Fruit fly (Drosophila melanogaster) whole organism, embryonic: Measurements from ENCODE around the gene mRF1.
A peak's percentile ranks its signal among the peaks of the same experiment; 100 is the strongest.

Experiments
- ATbp ChIP-seq: fragments of 200-800 bp; sonication (Bioruptor generic); optimal IDR thresholded peaks from 2 replicates; lab custom pipeline; 2017; ENCODE audit warnings: missing biosample characterization, mild to moderate bottlenecking, missing genetic modification characterization, missing genetic modification reagents
- BEAF-32 ChIP-seq: fragments of 200-800 bp; sonication (Bioruptor generic); optimal IDR thresholded peaks from 3 replicates; lab custom pipeline; 2017; ENCODE audit warnings: missing biosample characterization, missing genetic modification characterization, mild to moderate bottlenecking, moderate library complexity, missing genetic modification reagents
- Bdp1 ChIP-seq: fragments of 200-800 bp; sonication (Bioruptor generic); optimal IDR thresholded peaks from 3 replicates; lab custom pipeline; 2016; ENCODE audit warnings: missing biosample characterization, missing genetic modification characterization
- Bteb2 ChIP-seq: fragments of 200-800 bp; sonication (Bioruptor generic); optimal IDR thresholded peaks from 2 replicates; lab custom pipeline; 2016; ENCODE audit warnings: missing biosample characterization, missing genetic modification characterization
- C15 ChIP-seq: fragments of 200-800 bp; sonication (Bioruptor generic); IDR thresholded peaks from 3 replicates; pipeline ENCODE4 v1.3.6; 2022; ENCODE audit warnings: missing biosample characterization, missing genetic modification characterization
- CG10267 ChIP-seq: fragments of 200-800 bp; sonication (Bioruptor generic); optimal IDR thresholded peaks from 2 replicates; lab custom pipeline; 2018; ENCODE audit warnings: missing biosample characterization, mild to moderate bottlenecking, missing genetic modification characterization, moderate library complexity
- CG11398 ChIP-seq: fragments of 200-800 bp; sonication (Bioruptor generic); optimal IDR thresholded peaks from 2 replicates; lab custom pipeline; 2016; ENCODE audit warnings: missing biosample characterization, missing genetic modification characterization
- CG11560 ChIP-seq: fragments of 200-800 bp; sonication (Bioruptor generic); IDR thresholded peaks from 3 replicates; pipeline ENCODE4 v1.3.6; 2022; ENCODE audit warnings: missing biosample characterization, missing genetic modification characterization
- CG11723 ChIP-seq: fragments of 200-800 bp; sonication (Bioruptor generic); optimal IDR thresholded peaks from 2 replicates; lab custom pipeline; 2017; ENCODE audit warnings: missing biosample characterization, mild to moderate bottlenecking, missing genetic modification characterization
- CG12299 ChIP-seq: fragments of 200-800 bp; sonication (Bioruptor generic); optimal IDR thresholded peaks from 2 replicates; lab custom pipeline; 2018; ENCODE audit warnings: missing biosample characterization, mild to moderate bottlenecking, missing genetic modification characterization
- CG1233 ChIP-seq: fragments of 200-800 bp; sonication (Bioruptor generic); optimal IDR thresholded peaks from 4 replicates; lab custom pipeline; 2018; ENCODE audit warnings: missing biosample characterization, mild to moderate bottlenecking, missing genetic modification characterization
- CG13775 ChIP-seq: fragments of 200-800 bp; sonication (Bioruptor generic); optimal IDR thresholded peaks from 3 replicates; lab custom pipeline; 2017; ENCODE audit warnings: missing biosample characterization, mild to moderate bottlenecking, missing genetic modification characterization
- CG14050 ChIP-seq: fragments of 200-800 bp; sonication (Bioruptor generic); IDR thresholded peaks from 3 replicates; pipeline ENCODE4 v1.3.6; 2022; ENCODE audit warnings: missing biosample characterization, missing genetic modification characterization
- CG15514 ChIP-seq: fragments of 200-800 bp; sonication (Bioruptor generic); optimal IDR thresholded peaks from 3 replicates; lab custom pipeline; 2017; ENCODE audit warnings: missing biosample characterization, missing genetic modification characterization, mild to moderate bottlenecking, moderate library complexity, missing genetic modification reagents
- CG16779 ChIP-seq: fragments of 200-800 bp; sonication (Bioruptor generic); IDR thresholded peaks from 2 replicates; pipeline ENCODE4 v1.3.6; 2022; ENCODE audit warnings: missing biosample characterization, missing genetic modification characterization
- CG16863 ChIP-seq: fragments of 200-800 bp; sonication (Bioruptor generic); optimal IDR thresholded peaks from 3 replicates; lab custom pipeline; 2016; ENCODE audit warnings: missing biosample characterization, missing genetic modification characterization
- CG2116 ChIP-seq: fragments of 200-800 bp; sonication (Bioruptor generic); optimal IDR thresholded peaks from 3 replicates; lab custom pipeline; 2018; ENCODE audit warnings: missing biosample characterization, mild to moderate bottlenecking, missing genetic modification characterization
- CG2199 ChIP-seq: fragments of 200-800 bp; sonication (Bioruptor generic); IDR thresholded peaks from 3 replicates; pipeline ENCODE4 v1.3.6; 2022; ENCODE audit warnings: missing biosample characterization, missing genetic modification characterization
- CG32772 ChIP-seq: fragments of 200-800 bp; sonication (Bioruptor generic); IDR thresholded peaks from 2 replicates; pipeline ENCODE4 v1.3.6; 2022; ENCODE audit warnings: missing biosample characterization, missing genetic modification characterization
- CG34376 ChIP-seq: fragments of 200-800 bp; sonication (Bioruptor generic); optimal IDR thresholded peaks from 2 replicates; lab custom pipeline; 2018; ENCODE audit warnings: missing biosample characterization, mild to moderate bottlenecking, missing genetic modification characterization
- CG3838 ChIP-seq: fragments of 200-800 bp; sonication (Bioruptor generic); optimal IDR thresholded peaks from 3 replicates; lab custom pipeline; 2016; ENCODE audit warnings: missing biosample characterization, missing genetic modification characterization
- CG4730 ChIP-seq: fragments of 200-800 bp; sonication (Bioruptor generic); IDR thresholded peaks from 2 replicates; pipeline ENCODE4 v1.3.6; 2022; ENCODE audit warnings: missing biosample characterization, missing genetic modification characterization
- CG5245 ChIP-seq: fragments of 200-800 bp; sonication (Bioruptor generic); optimal IDR thresholded peaks from 3 replicates; lab custom pipeline; 2016; ENCODE audit warnings: missing biosample characterization, missing genetic modification characterization
- CG7928 ChIP-seq: fragments of 200-800 bp; sonication (Bioruptor generic); optimal IDR thresholded peaks from 2 replicates; lab custom pipeline; 2017; ENCODE audit warnings: missing biosample characterization, mild to moderate bottlenecking, missing genetic modification characterization
- CG8388 ChIP-seq: fragments of 200-800 bp; sonication (Bioruptor generic); optimal IDR thresholded peaks from 2 replicates; lab custom pipeline; 2019; ENCODE audit warnings: missing biosample characterization, mild to moderate bottlenecking, missing genetic modification characterization, moderate library complexity
- CG8924 ChIP-seq: fragments of 200-800 bp; optimal IDR thresholded peaks from 3 replicates; lab custom pipeline; 2019; ENCODE audit warnings: missing biosample characterization, mild to moderate bottlenecking, missing genetic modification characterization, moderate library complexity
- CG8944 ChIP-seq: fragments of 200-800 bp; sonication (Bioruptor generic); optimal IDR thresholded peaks from 3 replicates; lab custom pipeline; 2016; ENCODE audit warnings: missing biosample characterization, missing genetic modification characterization
- CG9215 ChIP-seq: fragments of 200-800 bp; sonication (Bioruptor generic); IDR thresholded peaks from 2 replicates; pipeline ENCODE4 v1.3.6; 2022; ENCODE audit warnings: missing biosample characterization, missing genetic modification characterization
- CG9609 ChIP-seq: fragments of 200-800 bp; sonication (Bioruptor generic); optimal IDR thresholded peaks from 3 replicates; lab custom pipeline; 2016; ENCODE audit warnings: missing biosample characterization, missing genetic modification characterization
- Dll ChIP-seq: fragments of 200-800 bp; sonication (Bioruptor generic); IDR thresholded peaks from 4 replicates; pipeline ENCODE4 v1.3.6; 2022; ENCODE audit warnings: missing biosample characterization, missing genetic modification characterization; ENCODE audit not compliant: partially characterized antibody
- Lpt ChIP-seq: fragments of >200 bp; optimal IDR thresholded peaks from 2 replicates; lab custom pipeline; 2018; ENCODE audit warnings: missing biosample characterization, missing genetic modification characterization
- NfI ChIP-seq: fragments of 200-800 bp; sonication (Bioruptor generic); optimal IDR thresholded peaks from 3 replicates; lab custom pipeline; 2018; ENCODE audit warnings: missing biosample characterization, mild to moderate bottlenecking, missing genetic modification characterization, moderate library complexity
- Oli ChIP-seq: fragments of 200-800 bp; sonication (Bioruptor generic); optimal IDR thresholded peaks from 2 replicates; lab custom pipeline; 2018; ENCODE audit warnings: missing biosample characterization, mild to moderate bottlenecking, missing genetic modification characterization, moderate library complexity
- Spps ChIP-seq: fragments of 200-800 bp; sonication (Bioruptor generic); optimal IDR thresholded peaks from 2 replicates; lab custom pipeline; 2018; ENCODE audit warnings: missing biosample characterization, mild to moderate bottlenecking, missing genetic modification characterization
- crol ChIP-seq: fragments of 200-800 bp; sonication (Bioruptor generic); IDR thresholded peaks from 2 replicates; pipeline ENCODE4 v1.3.6; 2022; ENCODE audit warnings: missing biosample characterization, missing genetic modification characterization
- dati ChIP-seq: fragments of 200-800 bp; sonication (Bioruptor generic); IDR thresholded peaks from 2 replicates; pipeline ENCODE4 v1.3.6; 2022; ENCODE audit warnings: missing biosample characterization, missing genetic modification characterization
- dpn ChIP-seq, 2 experiments: fragments of 200-800 bp; sonication (Bioruptor generic); optimal IDR thresholded peaks; 3 replicates each; lab custom pipeline; 2016; ENCODE audit warnings: missing biosample characterization in 2 of 2, missing genetic modification characterization in 2 of 2
- fd3F ChIP-seq: fragments of 200-800 bp; sonication (Bioruptor generic); optimal IDR thresholded peaks from 2 replicates; lab custom pipeline; 2018; ENCODE audit warnings: missing biosample characterization, mild to moderate bottlenecking, missing genetic modification characterization, moderate library complexity
- fd96Cb ChIP-seq: fragments of 200-800 bp; sonication (Bioruptor generic); optimal IDR thresholded peaks from 2 replicates; lab custom pipeline; 2018; ENCODE audit warnings: missing biosample characterization, mild to moderate bottlenecking, missing genetic modification characterization, moderate library complexity
- jing ChIP-seq: fragments of 200-800 bp; sonication (Bioruptor generic); optimal IDR thresholded peaks from 2 replicates; lab custom pipeline; 2018; ENCODE audit warnings: missing biosample characterization, mild to moderate bottlenecking, missing genetic modification characterization
- klu ChIP-seq: fragments of 200-800 bp; sonication (Bioruptor generic); IDR thresholded peaks from 2 replicates; pipeline ENCODE4 v1.3.6; 2022; ENCODE audit warnings: missing biosample characterization, missing genetic modification characterization
- lbe ChIP-seq: fragments of 200-800 bp; sonication (Bioruptor generic); optimal IDR thresholded peaks from 2 replicates; lab custom pipeline; 2016; ENCODE audit warnings: missing biosample characterization, mild to moderate bottlenecking, missing genetic modification characterization
- lmd ChIP-seq: fragments of 200-800 bp; sonication (Bioruptor generic); IDR thresholded peaks from 2 replicates; pipeline ENCODE4 v1.3.6; 2022; ENCODE audit warnings: missing biosample characterization, missing genetic modification characterization
- luna ChIP-seq: fragments of 200-800 bp; sonication (Bioruptor generic); optimal IDR thresholded peaks from 2 replicates; lab custom pipeline; 2016; ENCODE audit warnings: missing biosample characterization, missing genetic modification characterization
- phol ChIP-seq: fragments of 200-800 bp; sonication (Bioruptor generic); optimal IDR thresholded peaks from 3 replicates; lab custom pipeline; 2018; ENCODE audit warnings: missing biosample characterization, mild to moderate bottlenecking, missing genetic modification characterization, moderate library complexity
- scrt ChIP-seq: fragments of 200-800 bp; sonication (Bioruptor generic); optimal IDR thresholded peaks from 2 replicates; lab custom pipeline; 2018; ENCODE audit warnings: missing biosample characterization, mild to moderate bottlenecking, missing genetic modification characterization, moderate library complexity
- sens ChIP-seq: fragments of 200-800 bp; sonication (Bioruptor generic); peaks from one replicate; lab custom pipeline; 2016; ENCODE audit warnings: missing biosample characterization, missing genetic modification characterization
- tgo ChIP-seq: fragments of 200-800 bp; sonication (Bioruptor generic); IDR thresholded peaks from 3 replicates; pipeline ENCODE4 v1.3.6; 2022; ENCODE audit warnings: missing biosample characterization, missing genetic modification characterization
- unc-4 ChIP-seq: fragments of 200-800 bp; sonication (Bioruptor generic); IDR thresholded peaks from 2 replicates; pipeline ENCODE4 v1.3.6; 2022; ENCODE audit warnings: missing biosample characterization, missing genetic modification characterization; ENCODE audit not compliant: partially characterized antibody
- wdn ChIP-seq: fragments of 200-800 bp; sonication (Bioruptor generic); IDR thresholded peaks from 2 replicates; pipeline ENCODE4 v1.3.6; 2022; ENCODE audit warnings: missing biosample characterization, missing genetic modification characterization

mRF1 gene

dm6 chr2L:13176701-13177249 lies 43.0 kb upstream of the mRF1 start, which contains the start of the genes Sfmbt and CG5439 (continued):
- TF ChIP-seq luna (GFP tag; lab: Kevin White, UChicago) = peak; percentile 60
- TF ChIP-seq C15 (GFP tag; lab: Robert Waterston, UW) = no peak
- peak; percentile 33 for TF ChIP-seq unc-4 (GFP tag; lab: Robert Waterston, UW)
- TF ChIP-seq CG9215 (GFP tag; lab: Robert Waterston, UW) = peak; percentile 76
- TF ChIP-seq dpn (GFP tag; optimal IDR thresholded peaks at IDR 0.05; lab: Kevin White, UChicago) = peak; percentile 85
- peak; percentile 65; the same call in 2 of the 3 replicates for TF ChIP-seq CG11560 (tag; lab: Robert Waterston, UW)
- TF ChIP-seq lbe (GFP tag; lab: Kevin White, UChicago) = peak; percentile 77
- peak; percentile 75 for TF ChIP-seq Bteb2 (GFP tag; lab: Kevin White, UChicago)
- peak; percentile 69 for TF ChIP-seq CG16863 (GFP tag; lab: Kevin White, UChicago)
- TF ChIP-seq lmd (GFP tag; lab: Robert Waterston, UW) = peak; percentile 75
- no peak for TF ChIP-seq scrt
- peak; percentile 64; the same call in 3 of the 4 replicates for TF ChIP-seq Dll
- TF ChIP-seq CG5245 (GFP tag; lab: Kevin White, UChicago) = peak; percentile 55
- no peak for TF ChIP-seq CG2199
- TF ChIP-seq BEAF-32 (GFP tag; lab: Kevin White, UChicago) = peak; percentile 72
- peak; percentile 88 for TF ChIP-seq CG13775 (GFP tag; lab: Kevin White, UChicago)
- TF ChIP-seq CG3838 (GFP tag; lab: Kevin White, UChicago) = peak; percentile 26
- no peak for TF ChIP-seq Lpt
- no peak for TF ChIP-seq crol (GFP tag; lab: Robert Waterston, UW)
- TF ChIP-seq Bdp1 (GFP tag; lab: Kevin White, UChicago) = peak; percentile 67
- peak; percentile 84 for TF ChIP-seq phol
- TF ChIP-seq CG10267 (tag; lab: Kevin White, UChicago) = peak; percentile 97
- peak; percentile 65 for TF ChIP-seq CG8388
- peak; percentile 72 for TF ChIP-seq CG8944
- TF ChIP-seq CG8924 = peak; percentile 80
- peak; percentile 61; the same call in 1 of the 2 replicates for TF ChIP-seq CG16779
- TF ChIP-seq CG4730 (GFP tag; lab: Robert Waterston, UW) = no peak
- peak; percentile 78 for TF ChIP-seq CG9609 (GFP tag; lab: Kevin White, UChicago)
- peak; percentile 74 for TF ChIP-seq CG34376
- peak; percentile 62 for TF ChIP-seq CG15514
- TF ChIP-seq ATbp (GFP tag; lab: Kevin White, UChicago) = no peak
- peak; percentile 75; the same call in 2 of the 3 replicates for TF ChIP-seq tgo (GFP tag; lab: Robert Waterston, UW)
- peak; percentile 100 for TF ChIP-seq CG7928
- no peak for TF ChIP-seq jing (GFP tag; lab: Kevin White, UChicago)
- no peak for TF ChIP-seq CG11723
- TF ChIP-seq CG1233 (GFP tag; lab: Kevin White, UChicago) = no peak
- peak; percentile 74 for TF ChIP-seq NfI
- TF ChIP-seq CG2116 (GFP tag; lab: Kevin White, UChicago) = peak; percentile 89
- TF ChIP-seq sens (GFP tag; lab: Kevin White, UChicago) = peak; percentile 97
- peak; percentile 22 for TF ChIP-seq Spps (tag; lab: Kevin White, UChicago)
- 0 out of 2 replicates have a peak, but pooled peaks have one; percentile 38 for TF ChIP-seq wdn
- peak; percentile 65; the same call in 1 of the 2 replicates for TF ChIP-seq klu
- TF ChIP-seq CG14050 (GFP tag; lab: Robert Waterston, UW) = no peak
- peak; percentile 6 for TF ChIP-seq CG12299 (tag; lab: Kevin White, UChicago)
- peak; percentile 59 for TF ChIP-seq fd3F (GFP tag; lab: Kevin White, UChicago)
- peak; percentile 39 for TF ChIP-seq CG11398
- TF ChIP-seq CG32772 = peak; percentile 52
- TF ChIP-seq Oli (tag; lab: Kevin White, UChicago) = no peak
- TF ChIP-seq fd96Cb (tag; lab: Kevin White, UChicago) = peak; percentile 48
- no peak for TF ChIP-seq dati (GFP tag; lab: Robert Waterston, UW)
